Worm (Caenorhabditis elegans) whole organism, L2 larva: ENCODE data around the gene M02B7.7.

Experiments
- R02D3.7 ChIP-seq: fragments of 150-350 bp; optimal IDR thresholded peaks from 2 replicates; lab custom pipeline; 2014; ENCODE audit warnings: missing biosample characterization, missing genetic modification characterization
- Y55F3AM.14 ChIP-seq: fragments of 200-800 bp; sonication (Bioruptor generic); optimal IDR thresholded peaks from 2 replicates; lab custom pipeline; 2018; ENCODE audit warnings: mild to moderate bottlenecking, missing genetic modification characterization, missing compliant biosample characterization
- aly-2 ChIP-seq: fragments of 150-350 bp; optimal IDR thresholded peaks from 2 replicates; lab custom pipeline; 2014; ENCODE audit warnings: missing biosample characterization, missing genetic modification characterization
- gmeb-1 ChIP-seq: fragments of 150-350 bp; optimal IDR thresholded peaks from 2 replicates; lab custom pipeline; 2014; ENCODE audit warnings: missing biosample characterization, missing genetic modification characterization
- lin-39 ChIP-seq: fragments of 150-350 bp; optimal IDR thresholded peaks from 2 replicates; lab custom pipeline; 2014; ENCODE audit warnings: missing biosample characterization, missing genetic modification reagents, missing genetic modification characterization
- nhr-10 ChIP-seq: sonication (generic microtip); optimal IDR thresholded peaks from 2 replicates; lab custom pipeline; 2017; ENCODE audit warnings: missing biosample characterization, missing genetic modification characterization
- nhr-12 ChIP-seq: fragments of 150-350 bp; optimal IDR thresholded peaks from 2 replicates; lab custom pipeline; 2014; ENCODE audit warnings: missing biosample characterization, missing genetic modification characterization
- nhr-77 ChIP-seq: fragments of 150-350 bp; optimal IDR thresholded peaks from 2 replicates; lab custom pipeline; 2014; ENCODE audit warnings: missing biosample characterization, missing genetic modification characterization
- unc-55 ChIP-seq: fragments of 150-350 bp; sonication (generic microtip); optimal IDR thresholded peaks from 3 replicates; lab custom pipeline; 2014; ENCODE audit warnings: missing biosample characterization, missing genetic modification reagents, missing genetic modification characterization
- zag-1 ChIP-seq: fragments of 150-350 bp; optimal IDR thresholded peaks from 2 replicates; lab custom pipeline; 2014; ENCODE audit warnings: missing biosample characterization, missing genetic modification characterization
- ztf-11 ChIP-seq: sonication (generic microtip); optimal IDR thresholded peaks from 2 replicates; lab custom pipeline; 2017; ENCODE audit warnings: missing biosample characterization, missing genetic modification characterization

DNA sequence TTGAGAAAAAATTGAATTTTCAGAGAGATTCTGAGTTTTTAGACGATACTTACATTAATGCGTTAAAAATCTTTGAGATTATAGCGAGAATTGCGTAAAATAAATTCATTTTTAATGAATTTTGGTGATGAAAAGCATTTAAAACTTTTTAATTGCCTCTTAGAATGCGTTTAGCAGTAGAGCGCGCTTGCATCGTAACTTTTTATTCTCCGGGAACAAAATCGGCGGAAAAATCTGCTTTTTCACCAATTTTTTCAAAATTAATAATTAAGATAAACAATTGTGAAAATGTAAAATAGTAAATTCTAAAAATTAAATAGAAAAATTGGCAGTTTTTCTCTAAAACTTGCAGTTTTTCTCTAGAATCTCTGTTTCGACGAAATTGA is 8.3 kb upstream of the M02B7.7 start:
- no peak for TF ChIP-seq R02D3.7 (tag; lab: Kevin White, UChicago)
- TF ChIP-seq zag-1, result no peak
- TF ChIP-seq lin-39 (tag; lab: Kevin White, UChicago), result no peak
- TF ChIP-seq unc-55 (GFP tag; lab: Kevin White, UChicago), result no peak
- no peak for TF ChIP-seq ztf-11 (tag; lab: Kevin White, UChicago)
- TF ChIP-seq nhr-12 (tag; lab: Kevin White, UChicago), result no peak
- TF ChIP-seq aly-2 (tag; lab: Kevin White, UChicago), result no peak
- TF ChIP-seq gmeb-1 (tag; lab: Kevin White, UChicago), result no peak
- no peak for TF ChIP-seq nhr-10
- TF ChIP-seq nhr-77 (tag; lab: Kevin White, UChicago), result no peak
- no peak for TF ChIP-seq Y55F3AM.14
